Fruit fly (Drosophila melanogaster): ENCODE data around the gene CG11109.

The CG11109 gene

dm6 chr3L:22865061-22865418 lies 7.0 kb upstream of the CG11109 start (continued):
- peak; percentile 27 for TF ChIP-seq CG1529 (GFP tag; optimal IDR thresholded peaks at IDR 0.05)
- peak; percentile 42; the same call in 1 of the 2 replicates for TF ChIP-seq CG9215 (GFP tag; IDR thresholded peaks at IDR 0.05)
- TF ChIP-seq mirr (GFP tag; optimal IDR thresholded peaks at IDR 0.05), result no peak
- no peak for TF ChIP-seq CG3726 (GFP tag; IDR thresholded peaks at IDR 0.05)
- peak; percentile 83 for TF ChIP-seq CG11695 (GFP tag; IDR thresholded peaks at IDR 0.05)
- peak; percentile 70 for TF ChIP-seq Meics (GFP tag; optimal IDR thresholded peaks at IDR 0.05)
- TF ChIP-seq slbo (GFP tag; IDR thresholded peaks at IDR 0.05), result peak; percentile 71
- no peak for TF ChIP-seq jumu (GFP tag; optimal IDR thresholded peaks at IDR 0.05)
- no peak for TF ChIP-seq ab (GFP tag; optimal IDR thresholded peaks at IDR 0.05)
- peak; percentile 65 for TF ChIP-seq ap (GFP tag; IDR thresholded peaks at IDR 0.05)
- TF ChIP-seq nerfin-2 (GFP tag; IDR thresholded peaks at IDR 0.05; ENCODE audit: partially characterized antibody), result no peak
- peak in 1 of 2 experiments; percentile 91 for TF ChIP-seq Hr51 (GFP tag; optimal IDR thresholded peaks at IDR 0.05)
- TF ChIP-seq CG33213 (GFP tag; optimal IDR thresholded peaks at IDR 0.05), result no peak
- peak; percentile 60 for TF ChIP-seq Xbp1 (GFP tag; optimal IDR thresholded peaks at IDR 0.05)
- TF ChIP-seq Doc2 (GFP tag; IDR thresholded peaks at IDR 0.05), result no peak
- TF ChIP-seq hth (optimal IDR thresholded peaks at IDR 0.05), result no peak
- TF ChIP-seq dati (GFP tag; IDR thresholded peaks at IDR 0.05), result no peak
- TF ChIP-seq CG3407 (GFP tag; optimal IDR thresholded peaks at IDR 0.05), result peak; percentile 54
- no peak for TF ChIP-seq CG8089 (GFP tag; optimal IDR thresholded peaks at IDR 0.05)
- TF ChIP-seq cato (GFP tag; optimal IDR thresholded peaks at IDR 0.05; ENCODE audit: borderline replicate concordance), result peak; percentile 32
- TF ChIP-seq Camta (GFP tag; optimal IDR thresholded peaks at IDR 0.05), result no peak
- peak; percentile 74 for TF ChIP-seq CG17385 (GFP tag; optimal IDR thresholded peaks at IDR 0.05)
- no peak for TF ChIP-seq crol (GFP tag; IDR thresholded peaks at IDR 0.05)
- peak; percentile 35 for TF ChIP-seq CG5245 (GFP tag; optimal IDR thresholded peaks at IDR 0.05)
- 0 out of 2 replicates have a peak, but pooled peaks have one; percentile 15 for TF ChIP-seq ssp (GFP tag; IDR thresholded peaks at IDR 0.05)
- TF ChIP-seq CG14667 (GFP tag; IDR thresholded peaks at IDR 0.05), result peak; percentile 37; the same call in 1 of the 2 replicates
- no peak for TF ChIP-seq CG1024 (GFP tag; IDR thresholded peaks at IDR 0.05)
- TF ChIP-seq Taf1 (GFP tag; IDR thresholded peaks at IDR 0.05), result no peak
- TF ChIP-seq sr (GFP tag; IDR thresholded peaks at IDR 0.05), result no peak
- peak; percentile 29 for TF ChIP-seq trh (GFP tag; optimal IDR thresholded peaks at IDR 0.05)
- no peak for TF ChIP-seq Lpt (GFP tag; optimal IDR thresholded peaks at IDR 0.05)
- peak; percentile 26 for TF ChIP-seq Six4 (GFP tag; optimal IDR thresholded peaks at IDR 0.05)
- peak; percentile 39 for TF ChIP-seq CG10543 (GFP tag; optimal IDR thresholded peaks at IDR 0.05)
- TF ChIP-seq CG8388 (GFP tag; optimal IDR thresholded peaks at IDR 0.05), result peak; percentile 63
- TF ChIP-seq pita (GFP tag; optimal IDR thresholded peaks at IDR 0.05), result no peak
- peak; percentile 57; the same call in 1 of the 3 replicates for TF ChIP-seq H15 (GFP tag; IDR thresholded peaks at IDR 0.05)
- no peak for TF ChIP-seq crc (GFP tag; optimal IDR thresholded peaks at IDR 0.05)
- no peak for TF ChIP-seq unc-4 (GFP tag; IDR thresholded peaks at IDR 0.05; ENCODE audit: partially characterized antibody)
- peak; percentile 71 for TF ChIP-seq lilli (GFP tag; optimal IDR thresholded peaks at IDR 0.05)
- TF ChIP-seq tup (GFP tag; optimal IDR thresholded peaks at IDR 0.05), result no peak
- TF ChIP-seq CkIIα-i1 (GFP tag; IDR thresholded peaks at IDR 0.05), result no peak
- no peak for TF ChIP-seq Hmx (GFP tag; optimal IDR thresholded peaks at IDR 0.05)
- no peak; the same call in 1 of the 3 replicates for TF ChIP-seq ci (GFP tag; IDR thresholded peaks at IDR 0.05)
- no peak for TF ChIP-seq CG7357 (GFP tag; IDR thresholded peaks at IDR 0.05)
- TF ChIP-seq insv (GFP tag; optimal IDR thresholded peaks at IDR 0.05), result peak in 1 of 2 experiments; percentile 7
- TF ChIP-seq CG10979 (tag; optimal IDR thresholded peaks at IDR 0.05), result peak; percentile 33
- TF ChIP-seq CG2889 (GFP tag; IDR thresholded peaks at IDR 0.05), result peak; percentile 72; the same call in 1 of the 3 replicates
- peak; percentile 38 for TF ChIP-seq CG6254 (GFP tag; optimal IDR thresholded peaks at IDR 0.05)
- 0 out of 3 replicates have a peak, but pooled peaks have one; percentile 34 for TF ChIP-seq CG11093 (GFP tag; IDR thresholded peaks at IDR 0.05)
- TF ChIP-seq CG13424 (tag; optimal IDR thresholded peaks at IDR 0.05), result peak; percentile 83
- no peak for TF ChIP-seq repo (GFP tag; optimal IDR thresholded peaks at IDR 0.05)
- TF ChIP-seq CG2199 (GFP tag; IDR thresholded peaks at IDR 0.05), result no peak
- no peak for TF ChIP-seq eyg (GFP tag; optimal IDR thresholded peaks at IDR 0.05)

Measured in whole organism, embryonic.